Worm (Caenorhabditis elegans) whole organism, young adult: Measurements from ENCODE around the gene atg-2.

Experiments
- D2030.7 ChIP-seq: fragments of 200-800 bp; sonication (Bioruptor generic); IDR thresholded peaks from 2 replicates; pipeline ENCODE4 v1.3.6; 2022; ENCODE audit warnings: missing genetic modification reagents, missing genetic modification characterization, missing compliant biosample characterization
- ZK185.1 ChIP-seq: sonication (generic microtip); optimal IDR thresholded peaks from 2 replicates; lab custom pipeline; 2016; ENCODE audit warnings: mild to moderate bottlenecking, missing genetic modification characterization, missing compliant biosample characterization; ENCODE audit not compliant: poor library complexity, severe bottlenecking
- aptf-2 ChIP-seq: fragments of 200-800 bp; sonication (Bioruptor generic); conservative IDR thresholded peaks from 2 replicates; pipeline ENCODE4 v1.3.6; 2022; ENCODE audit warnings: missing genetic modification reagents, missing genetic modification characterization, missing compliant biosample characterization
- hsf-1 ChIP-seq: fragments of 200-800 bp; sonication (Bioruptor generic); IDR thresholded peaks from 2 replicates; pipeline ENCODE4 v1.3.6; 2022; ENCODE audit warnings: missing genetic modification reagents, missing genetic modification characterization, missing compliant biosample characterization
- let-607 ChIP-seq, 2 experiments: fragments of 200-800 bp in 1 of 2; sonication (Bioruptor generic) in 1 of 2; sonication (generic microtip) in 1 of 2; optimal IDR thresholded peaks; 2 replicates each; lab custom pipeline; 2016 to 2018; ENCODE audit warnings: mild to moderate bottlenecking in 2 of 2, missing compliant biosample characterization in 2 of 2, missing genetic modification characterization in 2 of 2, moderate library complexity in 2 of 2, missing genotype in 1 of 2
- nfya-2 ChIP-seq: fragments of 200-800 bp; sonication (Bioruptor generic); IDR thresholded peaks from 2 replicates; pipeline ENCODE4 v1.3.6; 2022; ENCODE audit warnings: missing genetic modification reagents, missing genetic modification characterization, missing compliant biosample characterization
- sdz-38 ChIP-seq: sonication (generic microtip); optimal IDR thresholded peaks from 2 replicates; lab custom pipeline; 2016; ENCODE audit warnings: missing genotype, missing genetic modification characterization, missing compliant biosample characterization

DNA sequence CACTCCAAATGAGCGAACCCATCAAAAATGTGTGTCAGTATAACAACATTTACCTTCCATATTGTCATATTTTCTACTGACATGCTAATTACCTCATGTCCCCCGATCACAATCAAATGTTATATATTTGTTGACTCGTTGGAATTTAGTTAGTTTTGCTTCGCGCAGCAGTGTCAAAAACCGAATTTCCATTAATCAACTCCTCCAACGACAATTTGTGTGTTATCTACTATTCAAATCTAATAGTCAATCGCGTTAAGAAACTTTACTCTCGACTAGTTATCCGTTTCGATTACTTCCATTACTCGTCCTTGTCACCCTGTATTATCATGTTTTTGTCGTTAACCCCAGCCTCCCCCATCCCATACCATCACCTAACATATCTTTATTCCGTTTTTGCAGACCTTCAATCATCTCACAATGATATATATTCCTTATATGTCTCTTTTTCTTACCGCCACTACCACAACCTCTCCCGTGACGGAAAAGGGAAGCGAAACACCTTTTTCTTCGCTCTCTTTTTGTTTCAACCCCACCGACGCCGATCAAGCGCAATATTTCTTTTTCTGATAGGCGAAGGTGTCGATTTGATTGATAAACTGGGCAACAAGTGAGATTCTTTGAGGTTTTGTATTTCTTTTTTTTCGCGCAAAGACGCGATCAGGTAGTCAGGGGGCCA is 10.6 kb upstream of the atg-2 start:
- TF ChIP-seq ZK185.1 (tag; lab: Kevin White, UChicago) (no peak), hsf-1 (GFP tag; lab: Robert Waterston, UW) (no peak), aptf-2 (no peak), sdz-38 (tag; lab: Kevin White, UChicago) (no peak), nfya-2 (GFP tag; lab: Robert Waterston, UW) (no peak), let-607 (tag; optimal IDR thresholded peaks at IDR 0.05; lab: Kevin White, UChicago) (no peak), D2030.7 (GFP tag; lab: Robert Waterston, UW) (no peak)
